Fruit fly (Drosophila melanogaster) whole organism, embryonic: ENCODE data around the gene slif.

Experiments used
- Awh ChIP-seq: fragments of 200-800 bp; sonication (Bioruptor generic); IDR thresholded peaks from 2 replicates; pipeline ENCODE4, ENCODE4 v1.3.6; 2022; ENCODE audit warnings: missing biosample characterization, missing genetic modification characterization
- CG1024 ChIP-seq: fragments of 200-800 bp; sonication (Bioruptor generic); IDR thresholded peaks from 2 replicates; pipeline ENCODE4 v1.3.6; 2022; ENCODE audit warnings: missing biosample characterization, missing genetic modification characterization
- CG10267 ChIP-seq: fragments of 200-800 bp; sonication (Bioruptor generic); optimal IDR thresholded peaks from 2 replicates; lab custom pipeline; 2018; ENCODE audit warnings: missing biosample characterization, mild to moderate bottlenecking, missing genetic modification characterization, moderate library complexity
- CG10321 ChIP-seq: fragments of 200-800 bp; sonication (Bioruptor generic); IDR thresholded peaks from 2 replicates; pipeline ENCODE4 v1.3.6; 2022; ENCODE audit warnings: missing biosample characterization, missing genetic modification characterization
- CG11504 ChIP-seq: fragments of 200-800 bp; sonication (Bioruptor generic); optimal IDR thresholded peaks from 3 replicates; lab custom pipeline; 2019; ENCODE audit warnings: missing biosample characterization, mild to moderate bottlenecking, missing genetic modification characterization, moderate library complexity
- CG13123 ChIP-seq: fragments of 200-800 bp; sonication (Bioruptor generic); optimal IDR thresholded peaks from 2 replicates; lab custom pipeline; 2016; ENCODE audit warnings: missing biosample characterization, missing genetic modification characterization
- CG14710 ChIP-seq: fragments of 200-800 bp; sonication (Bioruptor generic); optimal IDR thresholded peaks from 3 replicates; lab custom pipeline; 2019; ENCODE audit warnings: missing biosample characterization, mild to moderate bottlenecking, missing genetic modification characterization, moderate library complexity
- CG2678 ChIP-seq: fragments of 200-800 bp; sonication (Bioruptor generic); optimal IDR thresholded peaks from 3 replicates; lab custom pipeline; 2019; ENCODE audit warnings: missing biosample characterization, mild to moderate bottlenecking, missing genetic modification characterization, moderate library complexity
- CG2712 ChIP-seq: fragments of 200-800 bp; optimal IDR thresholded peaks from 3 replicates; lab custom pipeline; 2019; ENCODE audit warnings: missing biosample characterization, mild to moderate bottlenecking, missing genetic modification characterization, moderate library complexity
- CG34376 ChIP-seq: fragments of 200-800 bp; sonication (Bioruptor generic); optimal IDR thresholded peaks from 2 replicates; lab custom pipeline; 2018; ENCODE audit warnings: missing biosample characterization, mild to moderate bottlenecking, missing genetic modification characterization
- CG4404 ChIP-seq: fragments of 200-800 bp; sonication (Bioruptor generic); IDR thresholded peaks from 2 replicates; pipeline ENCODE4 v1.3.6; 2022; ENCODE audit warnings: missing biosample characterization, missing genetic modification characterization
- CG6175 ChIP-seq: fragments of 200-800 bp; sonication (Bioruptor generic); IDR thresholded peaks from 3 replicates; pipeline ENCODE4 v1.3.6; 2022; ENCODE audit warnings: missing biosample characterization, missing genetic modification characterization
- CG7839 ChIP-seq: fragments of 200-800 bp; sonication (Bioruptor generic); optimal IDR thresholded peaks from 3 replicates; lab custom pipeline; 2018; ENCODE audit warnings: missing biosample characterization, mild to moderate bottlenecking, missing genetic modification characterization, moderate library complexity
- CG8359 ChIP-seq: fragments of 200-800 bp; sonication (Bioruptor generic); optimal IDR thresholded peaks from 2 replicates; lab custom pipeline; 2017; ENCODE audit warnings: missing biosample characterization, mild to moderate bottlenecking, missing genetic modification characterization, borderline replicate concordance
- CG8924 ChIP-seq: fragments of 200-800 bp; optimal IDR thresholded peaks from 3 replicates; lab custom pipeline; 2019; ENCODE audit warnings: missing biosample characterization, mild to moderate bottlenecking, missing genetic modification characterization, moderate library complexity
- CG9876 ChIP-seq: fragments of 200-800 bp; sonication (Bioruptor generic); optimal IDR thresholded peaks from 2 replicates; lab custom pipeline; 2016; ENCODE audit warnings: missing biosample characterization, missing genetic modification characterization
- CkIIα-i1 ChIP-seq: fragments of 200-800 bp; sonication (Bioruptor generic); IDR thresholded peaks from 2 replicates; pipeline ENCODE4 v1.3.6; 2022; ENCODE audit warnings: missing biosample characterization, missing genetic modification characterization
- Elba2 ChIP-seq: fragments of 200-800 bp; sonication (Bioruptor generic); optimal IDR thresholded peaks from 3 replicates; lab custom pipeline; 2016; ENCODE audit warnings: missing biosample characterization, missing genetic modification characterization
- Ets65A ChIP-seq: fragments of 200-800 bp; sonication (Bioruptor generic); peaks from one replicate; lab custom pipeline; 2016; ENCODE audit warnings: missing biosample characterization, missing genetic modification characterization
- HmgZ ChIP-seq: fragments of 200-800 bp; sonication (Bioruptor generic); optimal IDR thresholded peaks from 2 replicates; lab custom pipeline; 2018; ENCODE audit warnings: missing biosample characterization, mild to moderate bottlenecking, missing genetic modification characterization
- Hr51 ChIP-seq, 2 experiments: fragments of 200-800 bp; sonication (Bioruptor generic); optimal IDR thresholded peaks; 2 replicates in 1 of 2; 3 replicates in 1 of 2; lab custom pipeline; 2016 to 2018; ENCODE audit warnings: missing biosample characterization in 2 of 2, missing genetic modification characterization in 2 of 2, mild to moderate bottlenecking in 1 of 2, moderate library complexity in 1 of 2
- Myb ChIP-seq: fragments of 200-800 bp; sonication (Bioruptor generic); optimal IDR thresholded peaks from 2 replicates; lab custom pipeline; 2016; ENCODE audit warnings: missing biosample characterization, missing genetic modification characterization
- PHDP ChIP-seq: fragments of 200-800 bp; sonication (Bioruptor generic); optimal IDR thresholded peaks from 3 replicates; lab custom pipeline; 2018; ENCODE audit warnings: missing biosample characterization, mild to moderate bottlenecking, missing genetic modification characterization, moderate library complexity
- Sox102F ChIP-seq: fragments of 200-800 bp; sonication (Bioruptor generic); optimal IDR thresholded peaks from 2 replicates; lab custom pipeline; 2018; ENCODE audit warnings: missing biosample characterization, mild to moderate bottlenecking, missing genetic modification characterization, moderate library complexity
- Usf ChIP-seq: fragments of 200-800 bp; sonication (Bioruptor generic); optimal IDR thresholded peaks from 2 replicates; lab custom pipeline; 2017; ENCODE audit warnings: missing genotype, missing biosample characterization, missing genetic modification characterization
- Xrp1 ChIP-seq: fragments of 200-800 bp; sonication (Bioruptor generic); IDR thresholded peaks from 2 replicates; pipeline ENCODE4 v1.3.6; 2022; ENCODE audit warnings: missing biosample characterization, missing genetic modification characterization
- cad ChIP-seq: fragments of >200 bp; optimal IDR thresholded peaks from 2 replicates; lab custom pipeline; 2017; ENCODE audit warnings: missing biosample characterization, missing genetic modification characterization
- chinmo ChIP-seq: fragments of 200-800 bp; sonication (Bioruptor generic); IDR thresholded peaks from 4 replicates; pipeline ENCODE4 v1.3.6; 2022; ENCODE audit warnings: missing biosample characterization, missing genetic modification characterization; ENCODE audit not compliant: partially characterized antibody
- exex ChIP-seq: fragments of 200-800 bp; sonication (Bioruptor generic); optimal IDR thresholded peaks from 4 replicates; lab custom pipeline; 2018; ENCODE audit warnings: missing biosample characterization, mild to moderate bottlenecking, missing genetic modification characterization, moderate library complexity
- eyg ChIP-seq: fragments of 200-800 bp; sonication (Bioruptor generic); optimal IDR thresholded peaks from 3 replicates; lab custom pipeline; 2016; ENCODE audit warnings: missing biosample characterization, missing genetic modification characterization
- fd96Cb ChIP-seq: fragments of 200-800 bp; sonication (Bioruptor generic); optimal IDR thresholded peaks from 2 replicates; lab custom pipeline; 2018; ENCODE audit warnings: missing biosample characterization, mild to moderate bottlenecking, missing genetic modification characterization, moderate library complexity
- ftz-f1 ChIP-seq: fragments of 200-800 bp; sonication (Bioruptor generic); optimal IDR thresholded peaks from 2 replicates; lab custom pipeline; 2016; ENCODE audit warnings: missing biosample characterization, missing genetic modification characterization
- gce ChIP-seq: fragments of 200-800 bp; sonication (Bioruptor generic); IDR thresholded peaks from 3 replicates; pipeline ENCODE4 v1.3.6; 2022; ENCODE audit warnings: missing biosample characterization, missing genetic modification characterization
- grn ChIP-seq: fragments of 200-800 bp; sonication (Bioruptor generic); optimal IDR thresholded peaks from 3 replicates; lab custom pipeline; 2017; ENCODE audit warnings: missing biosample characterization, missing genetic modification characterization
- nerfin-1 ChIP-seq: fragments of 200-800 bp; sonication (Bioruptor generic); optimal IDR thresholded peaks from 3 replicates; lab custom pipeline; 2019; ENCODE audit warnings: missing biosample characterization, mild to moderate bottlenecking, missing genetic modification characterization, moderate library complexity
- phol ChIP-seq: fragments of 200-800 bp; sonication (Bioruptor generic); optimal IDR thresholded peaks from 3 replicates; lab custom pipeline; 2018; ENCODE audit warnings: missing biosample characterization, mild to moderate bottlenecking, missing genetic modification characterization, moderate library complexity
- prd ChIP-seq, 3 experiments: fragments of >200 bp in 2 of 3; fragments of 200-800 bp in 1 of 3; sonication (Bioruptor generic) in 1 of 3; optimal IDR thresholded peaks in 2 of 3; IDR thresholded peaks in 1 of 3; 2 replicates in 2 of 3; 3 replicates in 1 of 3; pipeline versions ENCODE4 v1.3.6 to Lab custom; 2017 to 2022; ENCODE audit warnings: missing biosample characterization in 1 of 3, missing genetic modification characterization in 1 of 3
- run ChIP-seq: fragments of 200-800 bp; sonication (Bioruptor generic); optimal IDR thresholded peaks from 3 replicates; lab custom pipeline; 2018; ENCODE audit warnings: missing biosample characterization, mild to moderate bottlenecking, missing genetic modification characterization
- sd ChIP-seq: fragments of 200-800 bp; sonication (Bioruptor generic); optimal IDR thresholded peaks from 3 replicates; lab custom pipeline; 2018; ENCODE audit warnings: missing biosample characterization, mild to moderate bottlenecking, missing genetic modification characterization, moderate library complexity
- sens ChIP-seq: fragments of 200-800 bp; sonication (Bioruptor generic); peaks from one replicate; lab custom pipeline; 2016; ENCODE audit warnings: missing biosample characterization, missing genetic modification characterization
- seq ChIP-seq: fragments of 200-800 bp; sonication (Bioruptor generic); IDR thresholded peaks from 2 replicates; pipeline ENCODE4 v1.3.6; 2022; ENCODE audit warnings: missing biosample characterization, missing genetic modification characterization
- sug ChIP-seq: fragments of 200-800 bp; optimal IDR thresholded peaks from 2 replicates; lab custom pipeline; 2019; ENCODE audit warnings: missing biosample characterization, mild to moderate bottlenecking, missing genetic modification characterization, moderate library complexity
- tap ChIP-seq: fragments of 200-800 bp; optimal IDR thresholded peaks from 3 replicates; lab custom pipeline; 2019; ENCODE audit warnings: missing biosample characterization, mild to moderate bottlenecking, missing genetic modification characterization, moderate library complexity
- tup ChIP-seq: fragments of 200-800 bp; sonication (Bioruptor generic); optimal IDR thresholded peaks from 2 replicates; lab custom pipeline; 2016; ENCODE audit warnings: missing biosample characterization, mild to moderate bottlenecking, missing genetic modification characterization, moderate library complexity
- unpg ChIP-seq: fragments of 200-800 bp; sonication (Bioruptor generic); optimal IDR thresholded peaks from 3 replicates; lab custom pipeline; 2018; ENCODE audit warnings: missing biosample characterization, mild to moderate bottlenecking, missing genetic modification characterization, moderate library complexity

slif gene

DNA sequence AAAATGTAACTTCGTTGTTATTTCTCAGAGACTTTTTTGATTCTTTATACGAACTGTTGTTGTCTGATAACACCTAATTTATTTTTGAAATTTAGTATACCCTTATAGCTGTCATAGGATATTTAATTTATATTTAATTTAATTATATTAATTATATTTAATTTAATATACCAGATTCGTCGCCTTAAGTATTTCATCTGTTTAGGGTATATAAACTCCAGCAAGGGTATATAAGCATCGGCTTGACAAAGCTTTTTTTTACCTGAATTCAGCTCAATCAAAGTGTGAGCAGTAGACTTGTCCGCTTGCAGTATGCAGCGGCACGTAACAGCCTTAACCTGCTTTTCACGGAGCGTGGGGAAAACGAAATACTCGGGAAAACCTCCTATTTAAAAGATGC is 2.8 kb downstream of the slif start (continued):
- TF ChIP-seq Myb: no peak
- peak; percentile 22 for TF ChIP-seq phol
- no peak for TF ChIP-seq gce (GFP tag; lab: Robert Waterston, UW)
- TF ChIP-seq run: no peak
- TF ChIP-seq CG2678 (tag; lab: Kevin White, UChicago): peak; percentile 26
- peak; percentile 36 for TF ChIP-seq CG11504 (tag; lab: Kevin White, UChicago)
- peak; percentile 12 for TF ChIP-seq CG10267 (tag; lab: Kevin White, UChicago)
- TF ChIP-seq Elba2 (GFP tag; lab: Kevin White, UChicago): no peak
- peak; percentile 42 for TF ChIP-seq CG2712
- peak; percentile 29 for TF ChIP-seq CG7839 (tag; lab: Kevin White, UChicago)
- peak; percentile 25 for TF ChIP-seq Sox102F (GFP tag; lab: Kevin White, UChicago)
- no peak for TF ChIP-seq prd (optimal IDR thresholded peaks at IDR 0.05; lab: Kevin White, UChicago)
- TF ChIP-seq prd (GFP tag; IDR thresholded peaks at IDR 0.05; lab: Robert Waterston, UW): no peak
- TF ChIP-seq CG14710 (tag; lab: Kevin White, UChicago): peak; percentile 10
- TF ChIP-seq tap (tag; lab: Kevin White, UChicago): peak; percentile 38
- TF ChIP-seq PHDP (tag; lab: Kevin White, UChicago): peak; percentile 20
- no peak for TF ChIP-seq CG8359 (GFP tag; lab: Kevin White, UChicago)
- peak in 1 of 2 experiments; percentile 26 for TF ChIP-seq Hr51 (GFP tag; optimal IDR thresholded peaks at IDR 0.05; lab: Kevin White, UChicago)

DNA sequence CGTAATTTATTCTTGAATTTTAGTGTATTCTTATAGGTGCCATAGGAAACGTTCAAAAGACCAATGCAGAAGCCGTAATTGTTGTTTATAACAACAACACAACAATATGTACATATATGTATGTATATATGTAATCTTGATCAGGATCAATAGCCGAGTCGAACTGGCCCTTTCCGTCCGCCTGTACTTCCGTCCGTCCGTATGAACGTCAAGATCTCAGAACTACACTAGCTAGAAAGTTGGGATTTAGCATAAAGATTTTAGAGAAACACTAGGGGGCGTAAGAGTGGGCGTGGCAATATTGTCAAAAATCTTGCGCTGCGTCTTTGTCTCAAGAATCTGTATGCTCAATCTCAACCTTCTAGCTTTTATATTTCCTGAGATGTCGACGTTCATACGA is 3.6 kb downstream of the slif start:
- TF ChIP-seq sens (GFP tag; lab: Kevin White, UChicago): peak; percentile 18
- no peak for TF ChIP-seq Xrp1 (GFP tag; lab: Robert Waterston, UW)
- peak; percentile 55 for TF ChIP-seq Ets65A

DNA sequence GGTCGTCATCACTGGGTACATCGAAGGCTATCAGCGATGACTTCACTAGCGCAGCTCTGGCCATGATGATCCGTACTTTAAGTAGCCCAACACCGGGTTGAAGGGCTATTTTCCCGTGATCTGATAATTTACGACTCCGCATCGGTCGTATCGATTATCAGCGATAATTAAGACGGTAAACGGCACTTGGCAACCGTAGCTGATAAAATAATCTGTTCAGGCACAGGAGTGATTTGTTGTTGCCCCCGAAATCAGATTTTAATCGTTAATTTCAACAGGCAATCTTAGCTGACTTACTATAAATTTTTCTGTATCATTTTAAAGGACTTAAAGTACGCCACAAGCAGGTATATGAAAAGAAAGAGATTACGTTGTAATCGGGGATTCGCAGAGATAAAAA is 5.0 kb downstream of the slif start:
- TF ChIP-seq CG9876 (GFP tag; lab: Kevin White, UChicago) (no peak), ftz-f1 (GFP tag; lab: Kevin White, UChicago) (no peak), Sox102F (GFP tag; lab: Kevin White, UChicago) (no peak), sug (tag; lab: Kevin White, UChicago) (no peak), seq (GFP tag; lab: Robert Waterston, UW) (no peak), cad (GFP tag; lab: Kevin White, UChicago) (no peak), nerfin-1 (tag; lab: Kevin White, UChicago) (no peak), CG13123 (no peak), phol (no peak), CG1024 (no peak), Awh (GFP tag; lab: Robert Waterston, UW) (no peak), CG10321 (GFP tag; lab: Robert Waterston, UW) (no peak), Usf (GFP tag; lab: Kevin White, UChicago) (no peak), grn (GFP tag; lab: Kevin White, UChicago) (peak; percentile 84), CG6175 (GFP tag; lab: Robert Waterston, UW) (no peak), CG4404 (GFP tag; lab: Robert Waterston, UW) (no peak), sd (tag; lab: Kevin White, UChicago) (no peak), fd96Cb (no peak), eyg (GFP tag; lab: Kevin White, UChicago) (no peak), CG34376 (GFP tag; lab: Kevin White, UChicago) (peak; percentile 9), exex (tag; lab: Kevin White, UChicago) (peak; percentile 98), unpg (GFP tag; lab: Kevin White, UChicago) (no peak), HmgZ (tag; lab: Kevin White, UChicago) (no peak), CkIIα-i1 (GFP tag; lab: Robert Waterston, UW) (no peak), chinmo (0 out of 4 replicates have a peak, but pooled peaks have one; percentile 13), CG8924 (tag; lab: Kevin White, UChicago) (no peak), tup (GFP tag; lab: Kevin White, UChicago) (no peak)
